Worm (Caenorhabditis elegans): ENCODE results near the gene spp-4.

Gene spp-4

ce11 chrX:7303115-7303514 is 15.4 kb downstream of the spp-4 start:
- TF ChIP-seq tra-4 (tag; optimal IDR thresholded peaks at IDR 0.05) (no peak), sea-1 (GFP tag; conservative IDR thresholded peaks at IDR 0.05) (no peak), ceh-36 (tag; optimal IDR thresholded peaks at IDR 0.05) (no peak), hmbx-1 (tag; optimal IDR thresholded peaks at IDR 0.05) (no peak), scrt-1 (GFP tag; IDR thresholded peaks at IDR 0.05) (no peak), F13C5.2 (tag; optimal IDR thresholded peaks at IDR 0.05) (no peak), ama-1 (optimal IDR thresholded peaks at IDR 0.05) (no peak), tbx-11 (GFP tag; IDR thresholded peaks at IDR 0.05) (no peak), B0310.2 (tag; optimal IDR thresholded peaks at IDR 0.05) (no peak), hnd-1 (tag; optimal IDR thresholded peaks at IDR 0.05) (no peak), flt-1 (GFP tag; IDR thresholded peaks at IDR 0.05) (no peak), ets-7 (tag; optimal IDR thresholded peaks at IDR 0.05) (no peak), aly-1 (tag; optimal IDR thresholded peaks at IDR 0.05) (no peak), pes-1 (GFP tag; IDR thresholded peaks at IDR 0.05) (no peak), hmg-4 (GFP tag; optimal IDR thresholded peaks at IDR 0.05) (no peak), ceh-13 (GFP tag; optimal IDR thresholded peaks at IDR 0.05) (no peak), tbx-37 (GFP tag; conservative IDR thresholded peaks at IDR 0.05) (no peak)

ce11 chrX:7298652-7299051 is 19.9 kb downstream of the spp-4 start, which contains the start of gene K03A1.4:
TSS of gene K03A1.4 (minus strand) at chrX:7298752.
- TF ChIP-seq B0310.2 (tag; optimal IDR thresholded peaks at IDR 0.05) (no peak), aly-1 (tag; optimal IDR thresholded peaks at IDR 0.05) (no peak), ama-1 (optimal IDR thresholded peaks at IDR 0.05) (no peak), sea-1 (GFP tag; conservative IDR thresholded peaks at IDR 0.05) (no peak), hnd-1 (tag; optimal IDR thresholded peaks at IDR 0.05) (no peak), ceh-36 (tag; optimal IDR thresholded peaks at IDR 0.05) (no peak), tbx-37 (GFP tag; conservative IDR thresholded peaks at IDR 0.05) (no peak), tbx-11 (GFP tag; IDR thresholded peaks at IDR 0.05) (no peak), scrt-1 (GFP tag; IDR thresholded peaks at IDR 0.05) (no peak), ceh-13 (GFP tag; optimal IDR thresholded peaks at IDR 0.05) (no peak)

ce11 chrX:7296310-7296709 is 22.2 kb downstream of the spp-4 start:
- TF ChIP-seq B0310.2 (tag; optimal IDR thresholded peaks at IDR 0.05) (no peak), tbx-11 (GFP tag; IDR thresholded peaks at IDR 0.05) (no peak), ceh-36 (tag; optimal IDR thresholded peaks at IDR 0.05) (no peak), F13C5.2 (tag; optimal IDR thresholded peaks at IDR 0.05) (no peak), sea-1 (GFP tag; conservative IDR thresholded peaks at IDR 0.05) (no peak), tbx-37 (GFP tag; conservative IDR thresholded peaks at IDR 0.05) (no peak), hmbx-1 (tag; optimal IDR thresholded peaks at IDR 0.05) (no peak), hnd-1 (tag; optimal IDR thresholded peaks at IDR 0.05) (no peak), ets-7 (tag; optimal IDR thresholded peaks at IDR 0.05) (no peak), flt-1 (GFP tag; IDR thresholded peaks at IDR 0.05) (no peak), ama-1 (optimal IDR thresholded peaks at IDR 0.05) (no peak), aly-1 (tag; optimal IDR thresholded peaks at IDR 0.05) (no peak), hmg-4 (GFP tag; optimal IDR thresholded peaks at IDR 0.05) (no peak), ceh-13 (GFP tag; optimal IDR thresholded peaks at IDR 0.05) (no peak), pes-1 (GFP tag; IDR thresholded peaks at IDR 0.05) (no peak), scrt-1 (GFP tag; IDR thresholded peaks at IDR 0.05) (no peak)

- TF ChIP-seq ceh-13 (GFP tag; optimal IDR thresholded peaks at IDR 0.05) = no peak
- no peak for TF ChIP-seq flt-1 (GFP tag; IDR thresholded peaks at IDR 0.05)
- no peak for TF ChIP-seq pes-1 (GFP tag; IDR thresholded peaks at IDR 0.05)
- TF ChIP-seq tbx-11 (GFP tag; IDR thresholded peaks at IDR 0.05) = no peak
- no peak for TF ChIP-seq tra-4 (tag; optimal IDR thresholded peaks at IDR 0.05)
- TF ChIP-seq ama-1 (optimal IDR thresholded peaks at IDR 0.05) = no peak
- no peak for TF ChIP-seq B0310.2 (tag; optimal IDR thresholded peaks at IDR 0.05)
- no peak for TF ChIP-seq aly-1 (tag; optimal IDR thresholded peaks at IDR 0.05)
- no peak for TF ChIP-seq scrt-1 (GFP tag; IDR thresholded peaks at IDR 0.05)
- no peak for TF ChIP-seq hmbx-1 (tag; optimal IDR thresholded peaks at IDR 0.05)
- TF ChIP-seq ets-7 (tag; optimal IDR thresholded peaks at IDR 0.05) = no peak
- no peak for TF ChIP-seq sea-1 (GFP tag; conservative IDR thresholded peaks at IDR 0.05)
Observed at ce11 chrX:7291810-7292209, 26.7 kb downstream of the spp-4 start, which contains the start of gene lron-7. TSS of gene lron-7 (plus strand) at chrX:7292132.

- no peak for TF ChIP-seq hnd-1 (tag; optimal IDR thresholded peaks at IDR 0.05)
- TF ChIP-seq pes-1 (GFP tag; IDR thresholded peaks at IDR 0.05) = no peak
- TF ChIP-seq ets-7 (tag; optimal IDR thresholded peaks at IDR 0.05) = no peak
- no peak for TF ChIP-seq aly-1 (tag; optimal IDR thresholded peaks at IDR 0.05)
- no peak for TF ChIP-seq tbx-11 (GFP tag; IDR thresholded peaks at IDR 0.05)
- TF ChIP-seq hmg-4 (GFP tag; optimal IDR thresholded peaks at IDR 0.05) = no peak
- no peak for TF ChIP-seq hmbx-1 (tag; optimal IDR thresholded peaks at IDR 0.05)
- TF ChIP-seq ceh-13 (GFP tag; optimal IDR thresholded peaks at IDR 0.05) = no peak
- TF ChIP-seq sea-1 (GFP tag; conservative IDR thresholded peaks at IDR 0.05) = no peak
- TF ChIP-seq scrt-1 (GFP tag; IDR thresholded peaks at IDR 0.05) = no peak
- no peak for TF ChIP-seq ceh-36 (tag; optimal IDR thresholded peaks at IDR 0.05)
- TF ChIP-seq tbx-37 (GFP tag; conservative IDR thresholded peaks at IDR 0.05) = no peak
- no peak for TF ChIP-seq F13C5.2 (tag; optimal IDR thresholded peaks at IDR 0.05)
- no peak for TF ChIP-seq tra-4 (tag; optimal IDR thresholded peaks at IDR 0.05)
Observed at ce11 chrX:7290859-7291628, 27.5 kb downstream of the spp-4 start.

ce11 chrX:7289565-7289964 is 29.0 kb downstream of the spp-4 start:
- TF ChIP-seq tbx-37 (GFP tag; conservative IDR thresholded peaks at IDR 0.05) (no peak), F13C5.2 (tag; optimal IDR thresholded peaks at IDR 0.05) (no peak), tbx-11 (GFP tag; IDR thresholded peaks at IDR 0.05) (no peak), aly-1 (tag; optimal IDR thresholded peaks at IDR 0.05) (no peak), ceh-13 (GFP tag; optimal IDR thresholded peaks at IDR 0.05) (no peak), pes-1 (GFP tag; IDR thresholded peaks at IDR 0.05) (no peak), flt-1 (GFP tag; IDR thresholded peaks at IDR 0.05) (no peak), hnd-1 (tag; optimal IDR thresholded peaks at IDR 0.05) (no peak), sea-1 (GFP tag; conservative IDR thresholded peaks at IDR 0.05) (no peak), hmg-4 (GFP tag; optimal IDR thresholded peaks at IDR 0.05) (no peak), tra-4 (tag; optimal IDR thresholded peaks at IDR 0.05) (no peak), hmbx-1 (tag; optimal IDR thresholded peaks at IDR 0.05) (no peak)

- TF ChIP-seq flt-1 (GFP tag; IDR thresholded peaks at IDR 0.05) (no peak), aly-1 (tag; optimal IDR thresholded peaks at IDR 0.05) (no peak), F13C5.2 (tag; optimal IDR thresholded peaks at IDR 0.05) (no peak), tbx-11 (GFP tag; IDR thresholded peaks at IDR 0.05) (no peak), scrt-1 (GFP tag; IDR thresholded peaks at IDR 0.05) (no peak), ceh-36 (tag; optimal IDR thresholded peaks at IDR 0.05) (no peak), hmg-4 (GFP tag; optimal IDR thresholded peaks at IDR 0.05) (no peak), ama-1 (optimal IDR thresholded peaks at IDR 0.05) (no peak), ceh-13 (GFP tag; optimal IDR thresholded peaks at IDR 0.05) (no peak), tra-4 (tag; optimal IDR thresholded peaks at IDR 0.05) (no peak), tbx-37 (GFP tag; conservative IDR thresholded peaks at IDR 0.05) (no peak), B0310.2 (tag; optimal IDR thresholded peaks at IDR 0.05) (no peak), ets-7 (tag; optimal IDR thresholded peaks at IDR 0.05) (no peak)
Observed at ce11 chrX:7284724-7285184, 33.8 kb downstream of the spp-4 start.

Measured in whole organism, early embryonic.